Fruit fly (Drosophila melanogaster): ENCODE data around the gene Nup93-2.

dm6 chr3R:14846924-14847599 is 51.1 kb downstream of the Nup93-2 start:
- TF ChIP-seq CrebA (GFP tag; optimal IDR thresholded peaks at IDR 0.05; ENCODE audit: borderline replicate concordance) (no peak), Hr78 (GFP tag; optimal IDR thresholded peaks at IDR 0.05) (no peak), pan (optimal IDR thresholded peaks at IDR 0.05) (no peak), woc (GFP tag; optimal IDR thresholded peaks at IDR 0.05) (no peak), Myc (optimal IDR thresholded peaks at IDR 0.05) (no peak), psq (GFP tag; optimal IDR thresholded peaks at IDR 0.05) (no peak), rgr (GFP tag; optimal IDR thresholded peaks at IDR 0.05) (peak; percentile 22)
